Fruit fly (Drosophila melanogaster) S2 (cell line): ENCODE data around the gene UBL3.
A peak's percentile ranks its signal among the peaks of the same experiment; 100 is the strongest.

Experiments
- CG8478 ChIP-seq: fragments of >200 bp; optimal IDR thresholded peaks from 2 replicates; lab custom pipeline; 2018
- CTCF ChIP-seq, 2 experiments: fragments of >200 bp; optimal IDR thresholded peaks; 2 replicates each; lab custom pipeline; 2018

UBL3 gene

dm6 chrX:15867863-15868262 is 14.9 kb upstream of the UBL3 start, which contains the start of gene Gapdh2:
Gene Gapdh2, plus strand, starts transcription at chrX:15868145.
- no peak for TF ChIP-seq CTCF (optimal IDR thresholded peaks at IDR 0.05; lab: Kevin White, UChicago)
- TF ChIP-seq CG8478 (lab: Kevin White, UChicago), result no peak

dm6 chrX:15866799-15867412 is 13.9 kb upstream of the UBL3 start:
- TF ChIP-seq CG8478 (lab: Kevin White, UChicago), result no peak
- TF ChIP-seq CTCF (optimal IDR thresholded peaks at IDR 0.05; lab: Kevin White, UChicago), result no peak

dm6 chrX:15866032-15866431 is 13.1 kb upstream of the UBL3 start:
- TF ChIP-seq CTCF (optimal IDR thresholded peaks at IDR 0.05; lab: Kevin White, UChicago), result no peak
- TF ChIP-seq CG8478 (lab: Kevin White, UChicago), result no peak

dm6 chrX:15860479-15860878 is 7.5 kb upstream of the UBL3 start:
- peak in 1 of 2 experiments; percentile 23 for TF ChIP-seq CTCF (optimal IDR thresholded peaks at IDR 0.05; lab: Kevin White, UChicago)
- TF ChIP-seq CG8478 (lab: Kevin White, UChicago), result no peak

dm6 chrX:15859869-15860268 is 6.9 kb upstream of the UBL3 start, which contains the start of gene Gbeta13F:
Gene Gbeta13F, plus strand, starts transcription at chrX:15860115.
- TF ChIP-seq CG8478 (lab: Kevin White, UChicago), result no peak
- no peak for TF ChIP-seq CTCF (optimal IDR thresholded peaks at IDR 0.05; lab: Kevin White, UChicago)

dm6 chrX:15859387-15859786 is 6.4 kb upstream of the UBL3 start, which contains the start of gene AlkB:
Gene AlkB, minus strand, starts transcription at chrX:15859487.
- TF ChIP-seq CG8478 (lab: Kevin White, UChicago) (no peak), CTCF (optimal IDR thresholded peaks at IDR 0.05; lab: Kevin White, UChicago) (no peak)

- TF ChIP-seq CTCF (optimal IDR thresholded peaks at IDR 0.05; lab: Kevin White, UChicago), result peak; percentile 3 to 25
- no peak for TF ChIP-seq CG8478 (lab: Kevin White, UChicago)
Measured at dm6 chrX:15857601-15858284, 4.8 kb upstream of the UBL3 start, which contains the start of the genes CG46440 and Myb. Gene CG46440, minus strand, starts transcription at chrX:15857823. Gene Myb, minus strand, starts transcription at chrX:15857823.

dm6 chrX:15849021-15849420 is 4.0 kb downstream of the UBL3 start, which contains the start of gene sun:
Gene sun, minus strand, starts transcription at chrX:15849258.
- TF ChIP-seq CG8478 (lab: Kevin White, UChicago) (no peak), CTCF (optimal IDR thresholded peaks at IDR 0.05; lab: Kevin White, UChicago) (no peak)

- TF ChIP-seq CTCF (optimal IDR thresholded peaks at IDR 0.05; lab: Kevin White, UChicago), result no peak
- no peak for TF ChIP-seq CG8478 (lab: Kevin White, UChicago)
Measured at dm6 chrX:15844139-15844538, 8.8 kb downstream of the UBL3 start, which contains the start of the genes ArgRS and CG8578. Gene ArgRS, minus strand, starts transcription at chrX:15844145. Gene CG8578, plus strand, starts transcription at chrX:15844476.

- TF ChIP-seq CTCF (optimal IDR thresholded peaks at IDR 0.05; lab: Kevin White, UChicago), result no peak
- no peak for TF ChIP-seq CG8478 (lab: Kevin White, UChicago)
Measured at dm6 chrX:15841346-15841745, 11.6 kb downstream of the UBL3 start.

dm6 chrX:15840003-15840402 is 13.0 kb downstream of the UBL3 start:
- TF ChIP-seq CG8478 (lab: Kevin White, UChicago) (no peak), CTCF (optimal IDR thresholded peaks at IDR 0.05; lab: Kevin White, UChicago) (peak in 1 of 2 experiments; percentile 10)

dm6 chrX:15837530-15837929 is 15.4 kb downstream of the UBL3 start, which contains the start of gene CG8565:
Gene CG8565, plus strand, starts transcription at chrX:15837830.
- TF ChIP-seq CG8478 (lab: Kevin White, UChicago), result no peak
- no peak for TF ChIP-seq CTCF (optimal IDR thresholded peaks at IDR 0.05; lab: Kevin White, UChicago)

- TF ChIP-seq CG8478 (lab: Kevin White, UChicago), result no peak
- no peak for TF ChIP-seq CTCF (optimal IDR thresholded peaks at IDR 0.05; lab: Kevin White, UChicago)
Measured at dm6 chrX:15835393-15835792, 17.6 kb downstream of the UBL3 start, which contains the start of gene Chc. Gene Chc, minus strand, starts transcription at chrX:15835490.

dm6 chrX:15834594-15835236 is 18.3 kb downstream of the UBL3 start:
- TF ChIP-seq CTCF (optimal IDR thresholded peaks at IDR 0.05; lab: Kevin White, UChicago) (no peak), CG8478 (lab: Kevin White, UChicago) (no peak)
